Fruit fly (Drosophila melanogaster): ENCODE data around the gene GstD3.

The GstD3 gene

dm6 chr3R:12369135-12369792 is 3.6 kb upstream of the GstD3 start, which contains the start of gene GstD1 (continued):
- TF ChIP-seq caup (GFP tag; optimal IDR thresholded peaks at IDR 0.05; ENCODE audit: severe bottlenecking): peak; percentile 28
- TF ChIP-seq CG1603 (tag; optimal IDR thresholded peaks at IDR 0.05): peak; percentile 6
- TF ChIP-seq zen (tag; optimal IDR thresholded peaks at IDR 0.05): no peak
- TF ChIP-seq Med (GFP tag): peak; percentile 84
- no peak for TF ChIP-seq pros (GFP tag; optimal IDR thresholded peaks at IDR 0.05)
- no peak for TF ChIP-seq Dref (GFP tag; IDR thresholded peaks at IDR 0.05)
- TF ChIP-seq schlank (tag; optimal IDR thresholded peaks at IDR 0.05): peak; percentile 15
- TF ChIP-seq bsh (GFP tag; optimal IDR thresholded peaks at IDR 0.05): peak in 1 of 2 experiments; percentile 68
- peak; percentile 19 for TF ChIP-seq CG10654 (GFP tag; optimal IDR thresholded peaks at IDR 0.05)
- peak; percentile 44 for TF ChIP-seq Max (GFP tag; optimal IDR thresholded peaks at IDR 0.05)
- TF ChIP-seq CG9609 (GFP tag; optimal IDR thresholded peaks at IDR 0.05): no peak
- TF ChIP-seq CG4328 (GFP tag; optimal IDR thresholded peaks at IDR 0.05): no peak
- peak; percentile 35 for TF ChIP-seq scrt (GFP tag; optimal IDR thresholded peaks at IDR 0.05)
- TF ChIP-seq Mrtf (GFP tag; IDR thresholded peaks at IDR 0.05): no peak
- TF ChIP-seq Adf1 (GFP tag; IDR thresholded peaks at IDR 0.05): peak; percentile 67; the same call in 1 of the 2 replicates
- TF ChIP-seq Fer2 (tag; optimal IDR thresholded peaks at IDR 0.05): no peak
- peak; percentile 42; the same call in 1 of the 3 replicates for TF ChIP-seq HLH4C (GFP tag; IDR thresholded peaks at IDR 0.05; ENCODE audit: partially characterized antibody)

dm6 chr3R:12369793-12370642 is 2.9 kb upstream of the GstD3 start:
- TF ChIP-seq peb (GFP tag; IDR thresholded peaks at IDR 0.05) (no peak), Pdp1 (GFP tag; optimal IDR thresholded peaks at IDR 0.05) (no peak), CG13894 (tag; optimal IDR thresholded peaks at IDR 0.05) (no peak), sens (GFP tag) (peak; percentile 69), Sox100B (GFP tag; optimal IDR thresholded peaks at IDR 0.05) (no peak), CG31388 (GFP tag; optimal IDR thresholded peaks at IDR 0.05) (peak; percentile 2), gce (GFP tag; IDR thresholded peaks at IDR 0.05) (no peak), Tbp (GFP tag; optimal IDR thresholded peaks at IDR 0.05) (no peak), Stat92E (GFP tag; optimal IDR thresholded peaks at IDR 0.05) (no peak), row (GFP tag; IDR thresholded peaks at IDR 0.05) (no peak), CG30431 (GFP tag; optimal IDR thresholded peaks at IDR 0.05) (no peak), Hr78 (GFP tag; optimal IDR thresholded peaks at IDR 0.05) (no peak), cad (GFP tag; optimal IDR thresholded peaks at IDR 0.05) (no peak), Oaz (GFP tag; IDR thresholded peaks at IDR 0.05) (no peak), sc (optimal IDR thresholded peaks at IDR 0.05) (no peak), sc (GFP tag; optimal IDR thresholded peaks at IDR 0.05) (no peak), vvl (GFP tag; IDR thresholded peaks at IDR 0.05) (no peak), CG3163 (GFP tag; optimal IDR thresholded peaks at IDR 0.05) (no peak), CG15073 (GFP tag; optimal IDR thresholded peaks at IDR 0.05) (no peak), phol (tag; optimal IDR thresholded peaks at IDR 0.05) (no peak), Mrtf (GFP tag; IDR thresholded peaks at IDR 0.05) (no peak), Scr (GFP tag; IDR thresholded peaks at IDR 0.05; ENCODE audit: partially characterized antibody) (no peak), CG3281 (GFP tag; optimal IDR thresholded peaks at IDR 0.05) (peak; percentile 2), sob (GFP tag; IDR thresholded peaks at IDR 0.05) (no peak), sna (GFP tag; IDR thresholded peaks at IDR 0.05; ENCODE audit: partially characterized antibody) (no peak), chm (GFP tag; IDR thresholded peaks at IDR 0.05) (no peak), vfl (GFP tag; optimal IDR thresholded peaks at IDR 0.05) (no peak), Adf1 (GFP tag; IDR thresholded peaks at IDR 0.05) (no peak), tup (GFP tag; optimal IDR thresholded peaks at IDR 0.05) (no peak), CG8765 (GFP tag; IDR thresholded peaks at IDR 0.05) (no peak), PHDP (tag; optimal IDR thresholded peaks at IDR 0.05) (no peak), CG7839 (tag; optimal IDR thresholded peaks at IDR 0.05) (no peak)
